Worm (Caenorhabditis elegans): ENCODE data around the gene C50F4.4.

The C50F4.4 gene

DNA sequence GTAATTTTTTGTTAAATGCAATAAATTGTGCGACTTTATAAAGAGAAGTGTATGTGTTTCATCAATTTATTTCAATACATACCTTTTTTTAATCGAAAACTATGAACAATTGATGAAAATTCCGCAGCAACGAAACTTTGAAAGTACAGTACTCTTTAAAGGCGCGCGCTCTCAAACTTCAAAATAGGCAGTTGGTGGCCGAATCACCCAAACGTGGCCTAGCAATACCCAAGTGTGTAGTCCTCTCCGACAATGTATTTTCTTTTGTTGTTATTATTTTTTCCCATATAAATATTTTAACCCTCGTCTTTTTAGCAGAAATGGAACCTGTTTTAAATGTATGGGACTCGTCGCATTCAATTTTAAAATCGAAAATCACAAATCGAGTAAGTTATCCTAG lies at the start of gene C50F4.4:
Gene C50F4.4, plus strand, starts transcription at position 267 of the 400 bp plus-strand sequence.
- TF ChIP-seq lin-15B (tag; optimal IDR thresholded peaks at IDR 0.05) (peak; percentile 28), snpc-4 (tag; optimal IDR thresholded peaks at IDR 0.05) (peak; percentile 49), nhr-43 (tag; optimal IDR thresholded peaks at IDR 0.05; ENCODE audit: poor library complexity, severe bottlenecking) (peak; percentile 30), nhr-77 (tag; optimal IDR thresholded peaks at IDR 0.05) (no peak), elt-2 (tag; optimal IDR thresholded peaks at IDR 0.05) (peak; percentile 6), jun-1 (tag; optimal IDR thresholded peaks at IDR 0.05) (no peak)

DNA sequence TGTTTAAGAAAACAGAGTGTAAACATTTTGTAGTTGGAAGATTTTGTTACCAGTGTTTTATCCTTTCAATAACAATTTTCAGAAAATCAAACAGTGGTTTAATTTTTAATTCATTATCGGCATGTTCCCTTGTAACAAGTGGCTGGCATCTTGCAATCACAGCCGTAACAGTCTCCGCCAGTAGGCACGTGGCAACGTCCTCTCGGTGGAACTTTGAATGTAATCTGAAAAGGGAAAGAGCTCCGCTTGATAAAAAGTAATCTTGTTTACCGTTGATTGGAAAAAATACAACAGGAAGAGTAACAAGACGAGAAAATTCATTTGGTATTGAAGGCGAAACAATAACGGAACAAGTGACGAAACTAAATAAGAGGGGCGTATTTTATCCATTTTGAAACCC lies 47.2 kb upstream of the C50F4.4 start, which contains the start of gene K06A4.10:
Gene K06A4.10, minus strand, starts transcription at position 390 of the 400 bp plus-strand sequence.
- no peak for TF ChIP-seq sea-2 (GFP tag; optimal IDR thresholded peaks at IDR 0.05)
- TF ChIP-seq fos-1 (tag; optimal IDR thresholded peaks at IDR 0.05), result no peak
- TF ChIP-seq elt-1 (tag; optimal IDR thresholded peaks at IDR 0.05), result no peak
- TF ChIP-seq pha-4 (tag; optimal IDR thresholded peaks at IDR 0.05), result no peak
- no peak for TF ChIP-seq fkh-2 (tag; optimal IDR thresholded peaks at IDR 0.05)
- TF ChIP-seq aly-2 (tag; optimal IDR thresholded peaks at IDR 0.05), result no peak
- TF ChIP-seq unc-62 (GFP tag; optimal IDR thresholded peaks at IDR 0.05), result no peak
- TF ChIP-seq nfya-1 (tag; optimal IDR thresholded peaks at IDR 0.05; ENCODE audit: insufficient read depth), result no peak
- no peak for TF ChIP-seq nhr-23 (tag; optimal IDR thresholded peaks at IDR 0.05)
- TF ChIP-seq elt-2 (tag; optimal IDR thresholded peaks at IDR 0.05), result peak; percentile 72
- TF ChIP-seq jun-1 (tag; optimal IDR thresholded peaks at IDR 0.05), result peak; percentile 6
- TF ChIP-seq nhr-25 (tag; optimal IDR thresholded peaks at IDR 0.05), result no peak
- TF ChIP-seq hmg-11 (tag; optimal IDR thresholded peaks at IDR 0.05), result no peak

DNA sequence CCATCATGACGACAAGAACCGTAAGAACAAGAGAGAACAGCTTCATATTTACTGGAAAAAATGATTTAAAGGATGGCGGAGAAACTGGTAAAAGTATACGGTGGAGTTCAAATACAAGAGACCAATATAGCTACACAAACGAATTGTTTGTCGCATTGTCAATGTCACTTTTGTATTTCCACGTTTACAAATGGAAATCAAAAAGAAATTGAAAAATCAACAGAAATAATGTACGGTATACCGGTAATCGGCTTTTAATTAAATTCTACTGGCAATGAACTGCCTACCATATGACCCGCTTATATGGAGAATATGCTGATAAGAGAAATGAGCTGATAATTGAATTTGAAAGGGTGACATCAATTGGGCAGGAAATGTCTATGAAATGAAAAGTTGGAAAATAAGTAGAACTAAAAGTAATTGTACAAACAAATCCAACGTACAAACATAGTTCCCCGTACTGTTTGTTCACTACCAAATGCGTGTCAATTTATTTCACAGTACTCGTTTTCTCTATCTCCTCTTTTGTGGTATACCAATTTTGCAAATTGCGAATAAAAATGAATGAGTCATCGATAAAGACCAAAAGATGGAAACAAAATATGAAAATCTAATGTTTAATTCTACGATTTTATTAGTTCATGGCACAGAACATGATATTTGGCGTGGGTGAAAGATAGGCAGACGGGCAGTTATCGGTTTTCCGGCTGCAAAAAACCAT lies 45.0 kb upstream of the C50F4.4 start, which contains the start of gene K06A4.7:
Gene K06A4.7, minus strand, starts transcription at position 51 of the 721 bp plus-strand sequence.
- TF ChIP-seq eor-1 (tag; optimal IDR thresholded peaks at IDR 0.05) (no peak), elt-2 (tag; optimal IDR thresholded peaks at IDR 0.05) (peak; percentile 87), elt-3 (tag; optimal IDR thresholded peaks at IDR 0.05) (no peak), aly-2 (tag; optimal IDR thresholded peaks at IDR 0.05) (no peak), ceh-16 (tag; optimal IDR thresholded peaks at IDR 0.05) (no peak), lsy-12 (tag; optimal IDR thresholded peaks at IDR 0.05) (no peak), pqm-1 (tag; optimal IDR thresholded peaks at IDR 0.05) (peak; percentile 70), ZK546.5 (tag; optimal IDR thresholded peaks at IDR 0.05) (no peak), egl-5 (tag; optimal IDR thresholded peaks at IDR 0.05) (no peak), snpc-4 (tag; optimal IDR thresholded peaks at IDR 0.05) (no peak), unc-62 (GFP tag; optimal IDR thresholded peaks at IDR 0.05) (no peak), ztf-4 (tag; optimal IDR thresholded peaks at IDR 0.05) (no peak), jun-1 (tag; optimal IDR thresholded peaks at IDR 0.05) (peak; percentile 44), nhr-28 (tag; optimal IDR thresholded peaks at IDR 0.05) (no peak), R02D3.7 (tag; optimal IDR thresholded peaks at IDR 0.05) (no peak), pha-4 (tag; optimal IDR thresholded peaks at IDR 0.05) (peak; percentile 67), mml-1 (tag; optimal IDR thresholded peaks at IDR 0.05) (no peak)

DNA sequence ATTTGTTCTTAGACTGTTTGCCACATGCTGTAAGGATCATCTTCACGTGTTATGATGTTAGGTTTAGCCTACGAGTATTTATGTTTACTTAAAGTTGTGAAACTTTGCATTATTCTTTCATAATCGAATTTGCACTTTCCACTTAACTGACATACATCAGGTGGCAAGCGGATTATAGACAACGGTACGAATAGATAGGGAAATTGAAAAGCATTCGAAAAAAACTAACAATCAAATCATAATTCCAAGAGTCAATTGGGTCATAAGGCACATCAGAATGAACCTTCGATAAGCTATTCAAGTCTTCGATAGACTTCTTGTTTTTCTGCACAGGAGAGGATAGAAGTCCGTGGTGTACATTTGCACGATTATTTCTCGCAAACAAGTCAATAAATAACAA lies 44.1 kb upstream of the C50F4.4 start:
- TF ChIP-seq pqm-1 (tag; optimal IDR thresholded peaks at IDR 0.05) (peak; percentile 75), nhr-25 (tag; optimal IDR thresholded peaks at IDR 0.05) (no peak), elt-2 (tag; optimal IDR thresholded peaks at IDR 0.05) (peak; percentile 69)

DNA sequence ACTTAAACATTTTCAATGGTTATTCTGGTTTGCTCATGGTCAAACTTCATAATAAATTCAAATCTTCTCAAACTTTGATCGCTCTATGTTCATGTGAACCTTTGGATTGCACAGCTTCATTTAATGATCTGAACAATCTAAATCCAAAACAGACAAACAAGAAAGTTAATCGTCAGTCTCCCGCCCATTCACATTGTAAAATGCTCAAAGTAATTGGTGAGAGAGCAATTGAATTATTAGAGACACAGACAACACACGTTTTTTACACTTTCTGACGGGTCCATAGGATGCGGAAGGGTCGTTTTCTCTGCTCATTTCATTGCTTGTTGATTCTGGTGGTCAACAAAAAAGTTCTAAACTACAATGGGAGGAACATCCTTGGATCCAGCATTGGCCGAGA lies 39.8 kb upstream of the C50F4.4 start, which contains the start of gene gsnl-1:
Gene gsnl-1, plus strand, starts transcription at position 301 of the 400 bp plus-strand sequence.
- TF ChIP-seq nhr-12 (tag; optimal IDR thresholded peaks at IDR 0.05) (no peak), egl-5 (tag; optimal IDR thresholded peaks at IDR 0.05) (peak; percentile 13)

DNA sequence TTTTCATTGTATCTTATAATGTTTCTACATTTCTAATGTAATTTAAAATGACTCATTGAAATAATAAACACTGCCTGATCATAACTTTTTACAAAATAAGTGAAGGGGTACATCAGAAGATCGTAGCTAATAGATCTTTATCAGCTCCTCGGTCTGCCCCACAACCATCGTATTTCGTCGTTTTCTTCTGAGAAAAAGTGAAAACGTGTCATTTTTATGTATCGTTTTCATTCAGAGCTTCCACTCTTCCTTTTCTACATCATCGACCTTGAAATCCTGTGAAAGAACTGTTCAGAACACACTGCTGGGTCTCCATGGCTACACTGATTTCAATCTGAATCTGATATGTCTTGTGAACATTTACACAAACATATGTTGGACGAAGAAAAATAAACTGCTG lies 37.3 kb upstream of the C50F4.4 start:
- no peak for TF ChIP-seq egl-5 (tag; optimal IDR thresholded peaks at IDR 0.05)
- peak; percentile 62 for TF ChIP-seq elt-1 (tag; optimal IDR thresholded peaks at IDR 0.05)
- peak; percentile 59 for TF ChIP-seq nhr-25 (tag; optimal IDR thresholded peaks at IDR 0.05)
- TF ChIP-seq elt-3 (tag; optimal IDR thresholded peaks at IDR 0.05), result no peak
